Worm (Caenorhabditis elegans) whole organism, late embryonic: ENCODE results near the gene clc-31.
A peak's percentile ranks its signal among the peaks of the same experiment; 100 is the strongest.

ENCODE experiments used
- C08G9.2 ChIP-seq: sonication (generic microtip); optimal IDR thresholded peaks from 2 replicates; lab custom pipeline; 2016; ENCODE audit warnings: mild to moderate bottlenecking, missing genetic modification characterization, moderate library complexity, missing compliant biosample characterization
- C38D4.7 ChIP-seq: fragments of 200-800 bp; sonication (Bioruptor generic); optimal IDR thresholded peaks from 2 replicates; lab custom pipeline; 2018; ENCODE audit warnings: mild to moderate bottlenecking, missing genetic modification characterization, moderate library complexity, missing compliant biosample characterization
- K09A11.1 ChIP-seq: sonication (generic microtip); optimal IDR thresholded peaks from 2 replicates; lab custom pipeline; 2017; ENCODE audit warnings: antibody characterized with exemption, mild to moderate bottlenecking, missing genetic modification characterization, missing compliant biosample characterization; ENCODE audit not compliant: insufficient read depth
- T23F11.4 ChIP-seq: fragments of 200-800 bp; sonication (Bioruptor generic); optimal IDR thresholded peaks from 2 replicates; lab custom pipeline; 2018; ENCODE audit warnings: mild to moderate bottlenecking, missing genetic modification characterization, missing compliant biosample characterization
- ceh-18 ChIP-seq: sonication (generic microtip); optimal IDR thresholded peaks from 2 replicates; lab custom pipeline; 2016; ENCODE audit warnings: missing genetic modification characterization, missing compliant biosample characterization
- ceh-2 ChIP-seq: sonication (generic microtip); optimal IDR thresholded peaks from 2 replicates; lab custom pipeline; 2016; ENCODE audit warnings: missing genotype, missing genetic modification characterization, missing compliant biosample characterization
- ceh-22 ChIP-seq: sonication (generic microtip); optimal IDR thresholded peaks from 2 replicates; lab custom pipeline; 2017; ENCODE audit warnings: missing biosample characterization, missing genetic modification characterization
- ceh-24 ChIP-seq: sonication (generic microtip); optimal IDR thresholded peaks from 2 replicates; lab custom pipeline; 2016; ENCODE audit warnings: mild to moderate bottlenecking, missing genetic modification characterization, missing compliant biosample characterization
- ceh-30 ChIP-seq: fragments of 150-350 bp; optimal IDR thresholded peaks from 2 replicates; lab custom pipeline; 2014; ENCODE audit warnings: missing biosample characterization, missing genetic modification characterization
- ceh-34 ChIP-seq: sonication (generic microtip); optimal IDR thresholded peaks from 2 replicates; lab custom pipeline; 2016; ENCODE audit warnings: mild to moderate bottlenecking, missing genetic modification characterization, missing compliant biosample characterization
- ceh-45 ChIP-seq: fragments of 200-800 bp; sonication (Bioruptor generic); IDR thresholded peaks from 2 replicates; pipeline ENCODE4 v1.3.6; 2022; ENCODE audit warnings: missing genetic modification reagents, missing genetic modification characterization, missing compliant biosample characterization
- ceh-48 ChIP-seq: sonication (generic microtip); optimal IDR thresholded peaks from 2 replicates; lab custom pipeline; 2016; ENCODE audit warnings: missing genetic modification characterization, inconsistent platforms, missing compliant biosample characterization
- ceh-9 ChIP-seq: sonication (generic microtip); optimal IDR thresholded peaks from 2 replicates; lab custom pipeline; 2016; ENCODE audit warnings: mild to moderate bottlenecking, missing genetic modification characterization, inconsistent platforms, missing compliant biosample characterization
- dmd-4 ChIP-seq: sonication (generic microtip); optimal IDR thresholded peaks from 2 replicates; lab custom pipeline; 2016; ENCODE audit warnings: borderline replicate concordance, missing genetic modification characterization, missing compliant biosample characterization
- ets-4 ChIP-seq: sonication (generic microtip); optimal IDR thresholded peaks from 2 replicates; lab custom pipeline; 2016; ENCODE audit warnings: missing genetic modification characterization, missing compliant biosample characterization
- fax-1 ChIP-seq: sonication (generic microtip); optimal IDR thresholded peaks from 2 replicates; lab custom pipeline; 2016; ENCODE audit warnings: missing genotype, missing genetic modification characterization, missing compliant biosample characterization
- fkh-6 ChIP-seq: sonication (generic microtip); optimal IDR thresholded peaks from 2 replicates; lab custom pipeline; 2016; ENCODE audit warnings: missing genetic modification characterization, missing compliant biosample characterization
- hlh-13 ChIP-seq: fragments of 200-800 bp; sonication (Bioruptor generic); optimal IDR thresholded peaks from 2 replicates; lab custom pipeline; 2018; ENCODE audit warnings: mild to moderate bottlenecking, missing genetic modification characterization, missing compliant biosample characterization
- hlh-30 ChIP-seq: sonication (generic microtip); optimal IDR thresholded peaks from 2 replicates; lab custom pipeline; 2017; ENCODE audit warnings: antibody characterized with exemption, missing genetic modification characterization, missing compliant biosample characterization; ENCODE audit not compliant: insufficient read depth
- lim-6 ChIP-seq: sonication (generic microtip); optimal IDR thresholded peaks from 2 replicates; lab custom pipeline; 2016; ENCODE audit warnings: missing genetic modification characterization, missing compliant biosample characterization
- madf-2 ChIP-seq: sonication (generic microtip); optimal IDR thresholded peaks from 2 replicates; lab custom pipeline; 2017; ENCODE audit warnings: missing genetic modification characterization, missing compliant biosample characterization
- mec-3 ChIP-seq: sonication (generic microtip); optimal IDR thresholded peaks from 2 replicates; lab custom pipeline; 2016; ENCODE audit warnings: borderline replicate concordance, missing genetic modification characterization, missing compliant biosample characterization
- nfya-1 ChIP-seq: sonication (generic microtip); optimal IDR thresholded peaks from 2 replicates; lab custom pipeline; 2017; ENCODE audit warnings: missing genetic modification characterization, mild to moderate bottlenecking, missing compliant biosample characterization, antibody characterized with exemption, moderate library complexity
- nhr-11 ChIP-seq: fragments of 150-350 bp; optimal IDR thresholded peaks from 2 replicates; lab custom pipeline; 2014; ENCODE audit warnings: missing biosample characterization, missing genetic modification characterization
- nhr-232 ChIP-seq: sonication (generic microtip); optimal IDR thresholded peaks from 2 replicates; lab custom pipeline; 2016; ENCODE audit warnings: missing genetic modification characterization, missing compliant biosample characterization
- pax-1 ChIP-seq: fragments of 150-350 bp; optimal IDR thresholded peaks from 2 replicates; lab custom pipeline; 2014; ENCODE audit warnings: missing biosample characterization, missing genetic modification characterization
- pqm-1 ChIP-seq: sonication (generic microtip); optimal IDR thresholded peaks from 2 replicates; lab custom pipeline; 2016; ENCODE audit warnings: missing genetic modification characterization, missing compliant biosample characterization
- ref-2 ChIP-seq: sonication (generic microtip); optimal IDR thresholded peaks from 2 replicates; lab custom pipeline; 2016; ENCODE audit warnings: missing genetic modification characterization, missing compliant biosample characterization
- rnt-1 ChIP-seq: sonication (generic microtip); optimal IDR thresholded peaks from 2 replicates; lab custom pipeline; 2016; ENCODE audit warnings: missing genetic modification characterization, missing compliant biosample characterization
- sdc-2 ChIP-seq: sonication (generic microtip); optimal IDR thresholded peaks from 2 replicates; lab custom pipeline; 2016; ENCODE audit warnings: missing genotype, missing genetic modification characterization, missing compliant biosample characterization
- sox-2 ChIP-seq: fragments of 200-800 bp; sonication (Bioruptor generic); IDR thresholded peaks from 2 replicates; pipeline ENCODE4 v1.3.6; 2022; ENCODE audit warnings: missing genetic modification reagents, missing genetic modification characterization, missing compliant biosample characterization
- syd-9 ChIP-seq: sonication (generic microtip); optimal IDR thresholded peaks from 2 replicates; lab custom pipeline; 2016; ENCODE audit warnings: mild to moderate bottlenecking, missing genetic modification characterization, moderate library complexity, missing compliant biosample characterization
- tbx-2 ChIP-seq: sonication (generic microtip); optimal IDR thresholded peaks from 2 replicates; lab custom pipeline; 2016; ENCODE audit warnings: missing genetic modification characterization, missing compliant biosample characterization
- ttx-3 ChIP-seq: sonication (generic microtip); optimal IDR thresholded peaks from 2 replicates; lab custom pipeline; 2016; ENCODE audit warnings: missing genetic modification reagents, missing genetic modification characterization, missing compliant biosample characterization
- unc-3 ChIP-seq, 2 experiments: fragments of 200-800 bp in 1 of 2; sonication (Bioruptor generic) in 1 of 2; sonication (generic microtip) in 1 of 2; conservative IDR thresholded peaks in 1 of 2; optimal IDR thresholded peaks in 1 of 2; 2 replicates each; pipeline versions ENCODE4 v1.3.6 to Lab custom; 2016 to 2022; ENCODE audit warnings: missing compliant biosample characterization in 2 of 2, missing genetic modification characterization in 2 of 2, missing genetic modification reagents in 1 of 2
- unc-42 ChIP-seq: sonication (generic microtip); optimal IDR thresholded peaks from 2 replicates; lab custom pipeline; 2016; ENCODE audit warnings: missing genotype, missing genetic modification characterization, missing compliant biosample characterization
- unc-55 ChIP-seq: sonication (generic microtip); optimal IDR thresholded peaks from 2 replicates; lab custom pipeline; 2017; ENCODE audit warnings: missing biosample characterization, missing genetic modification reagents, missing genetic modification characterization
- unc-86 ChIP-seq: sonication (generic microtip); optimal IDR thresholded peaks from 2 replicates; lab custom pipeline; 2016; ENCODE audit warnings: missing genetic modification characterization, missing compliant biosample characterization
- ztf-16 ChIP-seq: sonication (generic microtip); optimal IDR thresholded peaks from 2 replicates; lab custom pipeline; 2017; ENCODE audit warnings: missing genetic modification characterization, missing compliant biosample characterization

clc-31 gene

DNA sequence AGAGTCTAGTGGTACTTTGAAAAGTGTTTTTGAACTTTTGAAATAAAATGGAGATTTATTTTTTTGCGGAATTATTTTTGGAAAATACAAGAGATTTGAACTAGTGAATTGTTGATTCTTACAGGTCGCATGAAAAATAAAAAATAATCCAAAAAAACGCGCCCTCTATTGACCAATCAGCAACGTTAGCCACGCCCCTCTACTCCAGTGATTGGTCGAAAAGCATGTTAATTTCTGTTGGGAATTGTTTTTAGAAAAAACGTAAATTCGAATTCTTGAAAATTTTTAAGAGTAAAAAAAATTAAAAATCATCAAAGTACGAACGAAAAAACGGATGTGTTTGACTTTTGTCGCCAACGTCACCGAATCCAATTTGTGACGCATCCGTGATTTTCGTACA lies 30.1 kb downstream of the clc-31 start:
- no peak for TF ChIP-seq fkh-6
- peak; percentile 53 for TF ChIP-seq nfya-1

DNA sequence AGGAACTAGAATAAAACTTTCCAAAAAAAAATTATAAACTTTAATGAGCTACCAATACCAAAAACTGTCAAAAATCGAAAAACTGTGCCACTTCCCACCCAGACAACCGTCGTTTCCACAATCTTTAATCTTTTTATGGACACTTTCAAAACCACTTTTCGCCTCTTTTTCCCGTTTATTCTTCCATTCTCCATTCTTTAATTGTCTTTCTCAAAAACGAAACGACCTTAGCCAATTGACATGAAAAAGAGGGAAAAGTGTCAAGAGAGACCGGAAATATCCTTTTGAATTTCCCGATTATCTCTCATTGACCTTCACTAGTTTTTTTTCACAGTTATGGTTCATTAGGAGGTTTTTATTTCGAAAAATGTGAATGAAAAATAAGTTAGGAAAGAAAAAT lies 31.2 kb downstream of the clc-31 start:
- no peak for TF ChIP-seq madf-2
- no peak for TF ChIP-seq ceh-22 (tag; lab: Kevin White, UChicago)
- TF ChIP-seq pqm-1, result no peak
- TF ChIP-seq ceh-34 (tag; lab: Kevin White, UChicago), result no peak
- no peak for TF ChIP-seq ceh-9
- TF ChIP-seq ceh-18 (tag; lab: Kevin White, UChicago), result no peak
- TF ChIP-seq lim-6 (tag; lab: Kevin White, UChicago), result no peak

- no peak for TF ChIP-seq nhr-11 (tag; lab: Kevin White, UChicago)
- TF ChIP-seq ceh-2, result no peak
- TF ChIP-seq nfya-1, result peak; percentile 69
- no peak for TF ChIP-seq ceh-48
- TF ChIP-seq ttx-3 (tag; lab: Kevin White, UChicago), result no peak
- TF ChIP-seq ceh-45, result no peak
Measured at ce11 chrII:372235-372634, 31.9 kb downstream of the clc-31 start.

- TF ChIP-seq fkh-6 (no peak), C08G9.2 (tag; lab: Kevin White, UChicago) (no peak), ceh-2 (no peak), nhr-232 (tag; lab: Kevin White, UChicago) (no peak)
- TF ChIP-seq, all 69 proteins: peak for 0
Measured at ce11 chrII:374950-375349, 34.6 kb downstream of the clc-31 start, which contains the start of gene C03H5.4. TSS of gene C03H5.4 (plus strand) at chrII:375250.

- TF ChIP-seq T23F11.4 (GFP tag; lab: Kevin White, UChicago) (no peak), unc-3 (GFP tag; conservative IDR thresholded peaks at IDR 0.05; lab: Robert Waterston, UW) (no peak), unc-3 (tag; optimal IDR thresholded peaks at IDR 0.05; lab: Kevin White, UChicago) (no peak), unc-86 (tag; lab: Kevin White, UChicago) (no peak), hlh-13 (GFP tag; lab: Kevin White, UChicago) (no peak), rnt-1 (tag; lab: Kevin White, UChicago) (no peak), hlh-30 (tag; lab: Kevin White, UChicago) (no peak), ceh-30 (no peak), ceh-34 (tag; lab: Kevin White, UChicago) (no peak), ztf-16 (tag; lab: Kevin White, UChicago) (no peak), dmd-4 (tag; lab: Kevin White, UChicago) (no peak)
Measured at ce11 chrII:378351-378750, 38.0 kb downstream of the clc-31 start, which contains the start of gene C03H5.9. TSS of gene C03H5.9 (plus strand) at chrII:378651.

ce11 chrII:379935-380334 lies 39.6 kb downstream of the clc-31 start, which contains the start of gene C03H5.7:
TSS of gene C03H5.7 (plus strand) at chrII:380235.
- no peak for TF ChIP-seq ceh-22 (tag; lab: Kevin White, UChicago)
- TF ChIP-seq mec-3 (tag; lab: Kevin White, UChicago), result no peak
- no peak for TF ChIP-seq unc-55 (GFP tag; lab: Kevin White, UChicago)
- no peak for TF ChIP-seq fax-1 (tag; lab: Kevin White, UChicago)
- no peak for TF ChIP-seq pax-1 (tag; lab: Kevin White, UChicago)
- no peak for TF ChIP-seq dmd-4 (tag; lab: Kevin White, UChicago)
- no peak for TF ChIP-seq sdc-2 (tag; lab: Kevin White, UChicago)
- TF ChIP-seq, all 69 proteins: peak for 0

ce11 chrII:385258-385657 lies 44.9 kb downstream of the clc-31 start, which contains the start of gene C03H5.5:
TSS of gene C03H5.5 (minus strand) at chrII:385358.
- TF ChIP-seq ceh-24 (tag; lab: Kevin White, UChicago) (no peak), sox-2 (GFP tag; lab: Robert Waterston, UW) (no peak), ceh-48 (no peak), ttx-3 (tag; lab: Kevin White, UChicago) (no peak), ceh-9 (no peak), ets-4 (tag; lab: Kevin White, UChicago) (no peak), K09A11.1 (no peak), C38D4.7 (GFP tag; lab: Kevin White, UChicago) (no peak), unc-3 (GFP tag; conservative IDR thresholded peaks at IDR 0.05; lab: Robert Waterston, UW) (no peak), unc-3 (tag; optimal IDR thresholded peaks at IDR 0.05; lab: Kevin White, UChicago) (no peak), syd-9 (tag; lab: Kevin White, UChicago) (no peak), sdc-2 (tag; lab: Kevin White, UChicago) (no peak), ztf-16 (tag; lab: Kevin White, UChicago) (no peak), rnt-1 (tag; lab: Kevin White, UChicago) (no peak), ref-2 (tag; lab: Kevin White, UChicago) (no peak), unc-42 (no peak), tbx-2 (tag; lab: Kevin White, UChicago) (no peak)
